Worm (Caenorhabditis elegans) whole organism, L1 larva: Measurements from ENCODE around the gene ZK287.1.

Experiments
- F16B12.6 ChIP-seq: fragments of 150-350 bp; optimal IDR thresholded peaks from 2 replicates; lab custom pipeline; 2014; ENCODE audit warnings: missing biosample characterization, missing genetic modification characterization
- alr-1 ChIP-seq: fragments of 200-800 bp; sonication (Bioruptor generic); optimal IDR thresholded peaks from 2 replicates; lab custom pipeline; 2018; ENCODE audit warnings: borderline replicate concordance, mild to moderate bottlenecking, missing genetic modification characterization, missing compliant biosample characterization
- aly-2 ChIP-seq: fragments of 150-350 bp; optimal IDR thresholded peaks from 2 replicates; lab custom pipeline; 2014; ENCODE audit warnings: missing biosample characterization, missing genetic modification characterization
- ama-1 ChIP-seq: fragments of 150-350 bp; optimal IDR thresholded peaks from 2 replicates; lab custom pipeline; 2014
- ceh-63 ChIP-seq: fragments of 200-800 bp; sonication (Bioruptor generic); optimal IDR thresholded peaks from 2 replicates; lab custom pipeline; 2018; ENCODE audit warnings: mild to moderate bottlenecking, missing genetic modification characterization, missing compliant biosample characterization
- ceh-88 ChIP-seq: fragments of 200-800 bp; sonication (Bioruptor generic); IDR thresholded peaks from 2 replicates; pipeline ENCODE4 v1.3.6; 2022; ENCODE audit warnings: missing genetic modification characterization, missing compliant biosample characterization
- dpl-1 ChIP-seq, 3 experiments: fragments of 150-350 bp in 2 of 3; sonication (generic microtip) in 1 of 3; optimal IDR thresholded peaks; 2 replicates each; lab custom pipeline; 2014 to 2017; ENCODE audit warnings: missing biosample characterization in 3 of 3, missing genetic modification characterization in 3 of 3, missing genetic modification reagents in 3 of 3
- dsc-1 ChIP-seq: sonication (generic microtip); optimal IDR thresholded peaks from 2 replicates; lab custom pipeline; 2016; ENCODE audit warnings: mild to moderate bottlenecking, missing genetic modification characterization, missing compliant biosample characterization
- efl-1 ChIP-seq, 4 experiments: fragments of 150-350 bp; optimal IDR thresholded peaks in 3 of 4; peaks in 1 of 4; 1 replicate in 1 of 4; 2 replicates in 3 of 4; lab custom pipeline; 2014; ENCODE audit warnings: missing biosample characterization in 2 of 4, missing genetic modification characterization in 2 of 4, missing genetic modification reagents in 2 of 4
- egl-27 ChIP-seq, 2 experiments: fragments of 150-350 bp in 1 of 2; sonication (generic microtip); optimal IDR thresholded peaks; 3 replicates each; lab custom pipeline; 2017 to 2018; ENCODE audit warnings: missing biosample characterization in 2 of 2, missing genetic modification characterization in 2 of 2, missing genetic modification reagents in 2 of 2
- elt-2 ChIP-seq: sonication (generic microtip); optimal IDR thresholded peaks from 2 replicates; lab custom pipeline; 2016; ENCODE audit warnings: missing genetic modification characterization, mild to moderate bottlenecking, inconsistent platforms, missing compliant biosample characterization, missing genetic modification reagents
- ets-5 ChIP-seq: fragments of 200-800 bp; sonication (Bioruptor generic); IDR thresholded peaks from 2 replicates; pipeline ENCODE4 v1.3.6; 2022; ENCODE audit warnings: missing genetic modification characterization, missing compliant biosample characterization
- fkh-10 ChIP-seq: sonication (generic microtip); optimal IDR thresholded peaks from 2 replicates; lab custom pipeline; 2017; ENCODE audit warnings: missing biosample characterization, missing genetic modification reagents, missing genetic modification characterization
- fkh-4 ChIP-seq: sonication (generic microtip); optimal IDR thresholded peaks from 2 replicates; lab custom pipeline; 2016; ENCODE audit warnings: missing compliant biosample characterization, missing genetic modification characterization, borderline replicate concordance
- fos-1 ChIP-seq: fragments of 150-350 bp; optimal IDR thresholded peaks from 2 replicates; lab custom pipeline; 2014; ENCODE audit warnings: missing biosample characterization, missing genetic modification characterization
- hlh-4 ChIP-seq: sonication (generic microtip); optimal IDR thresholded peaks from 2 replicates; lab custom pipeline; 2016; ENCODE audit warnings: mild to moderate bottlenecking, missing genetic modification characterization, missing compliant biosample characterization
- hpl-2 ChIP-seq: fragments of 150-350 bp; optimal IDR thresholded peaks from 2 replicates; lab custom pipeline; 2014; ENCODE audit warnings: missing biosample characterization, missing genetic modification reagents, missing genetic modification characterization
- irx-1 ChIP-seq: sonication (generic microtip); optimal IDR thresholded peaks from 2 replicates; lab custom pipeline; 2016; ENCODE audit warnings: missing genetic modification characterization, missing compliant biosample characterization
- isw-1 ChIP-seq: fragments of 200-800 bp; sonication (Bioruptor generic); IDR thresholded peaks from 2 replicates; pipeline ENCODE4 v1.3.6; 2022; ENCODE audit warnings: missing genetic modification characterization, missing compliant biosample characterization
- jun-1 ChIP-seq: fragments of 150-350 bp; optimal IDR thresholded peaks from 2 replicates; lab custom pipeline; 2014; ENCODE audit warnings: missing biosample characterization, missing genetic modification reagents, missing genetic modification characterization
- lin-14 ChIP-seq: fragments of 200-800 bp; sonication (Bioruptor generic); optimal IDR thresholded peaks from 2 replicates; lab custom pipeline; 2018; ENCODE audit warnings: mild to moderate bottlenecking, missing genetic modification characterization, moderate library complexity, missing compliant biosample characterization
- lin-35 ChIP-seq, 2 experiments: fragments of 150-350 bp; optimal IDR thresholded peaks; 2 replicates each; lab custom pipeline; 2014; ENCODE audit warnings: missing biosample characterization in 2 of 2, missing genetic modification characterization in 2 of 2, missing genetic modification reagents in 2 of 2
- lin-39 ChIP-seq: fragments of 150-350 bp; optimal IDR thresholded peaks from 2 replicates; lab custom pipeline; 2014; ENCODE audit warnings: missing biosample characterization, missing genetic modification reagents, missing genetic modification characterization
- lir-3 ChIP-seq: sonication (generic microtip); optimal IDR thresholded peaks from 2 replicates; lab custom pipeline; 2016; ENCODE audit warnings: mild to moderate bottlenecking, missing genetic modification characterization, moderate library complexity, missing compliant biosample characterization; ENCODE audit not compliant: poor library complexity
- mab-9 ChIP-seq: fragments of 200-800 bp; sonication (Bioruptor generic); IDR thresholded peaks from 2 replicates; pipeline ENCODE4 v1.3.6; 2022; ENCODE audit warnings: missing genetic modification reagents, missing genetic modification characterization, missing compliant biosample characterization
- mdl-1 ChIP-seq, 2 experiments: fragments of 150-350 bp; optimal IDR thresholded peaks; 2 replicates each; lab custom pipeline; 2014 to 2017; ENCODE audit warnings: missing biosample characterization in 2 of 2, missing genetic modification characterization in 2 of 2, inconsistent platforms in 1 of 2
- mef-2 ChIP-seq: fragments of 150-350 bp; optimal IDR thresholded peaks from 2 replicates; lab custom pipeline; 2014; ENCODE audit warnings: missing biosample characterization, missing genetic modification characterization
- nhr-12 ChIP-seq: sonication (generic microtip); optimal IDR thresholded peaks from 2 replicates; lab custom pipeline; 2017; ENCODE audit warnings: missing biosample characterization, missing genetic modification characterization
- nhr-19 ChIP-seq: fragments of 200-800 bp; sonication (Bioruptor generic); conservative IDR thresholded peaks from 2 replicates; pipeline ENCODE4 v1.3.6; 2022; ENCODE audit warnings: missing genetic modification characterization, missing compliant biosample characterization
- nhr-20 ChIP-seq: sonication (generic microtip); optimal IDR thresholded peaks from 2 replicates; lab custom pipeline; 2016; ENCODE audit warnings: mild to moderate bottlenecking, missing genetic modification characterization, missing compliant biosample characterization
- nhr-28 ChIP-seq: fragments of 150-350 bp; optimal IDR thresholded peaks from 2 replicates; lab custom pipeline; 2014; ENCODE audit warnings: missing biosample characterization, missing genetic modification characterization
- nhr-71 ChIP-seq: sonication (generic microtip); optimal IDR thresholded peaks from 2 replicates; lab custom pipeline; 2016; ENCODE audit warnings: mild to moderate bottlenecking, missing genetic modification characterization, moderate library complexity, missing compliant biosample characterization
- nhr-76 ChIP-seq: sonication (generic microtip); optimal IDR thresholded peaks from 2 replicates; lab custom pipeline; 2017; ENCODE audit warnings: missing biosample characterization, missing genetic modification characterization
- nhr-77 ChIP-seq: fragments of 150-350 bp; optimal IDR thresholded peaks from 2 replicates; lab custom pipeline; 2014; ENCODE audit warnings: missing biosample characterization, missing genetic modification characterization
- nhr-84 ChIP-seq: sonication (generic microtip); optimal IDR thresholded peaks from 2 replicates; lab custom pipeline; 2017; ENCODE audit warnings: missing biosample characterization, missing genetic modification characterization
- rnt-1 ChIP-seq: sonication (generic microtip); optimal IDR thresholded peaks from 2 replicates; lab custom pipeline; 2016; ENCODE audit warnings: mild to moderate bottlenecking, missing genetic modification characterization, moderate library complexity, missing compliant biosample characterization
- skn-1 ChIP-seq: fragments of 150-350 bp; optimal IDR thresholded peaks from 2 replicates; lab custom pipeline; 2014; ENCODE audit warnings: missing biosample characterization, missing genetic modification characterization
- snpc-4 ChIP-seq: fragments of 150-350 bp; optimal IDR thresholded peaks from 2 replicates; lab custom pipeline; 2014; ENCODE audit warnings: missing biosample characterization, missing genetic modification characterization
- sox-4 ChIP-seq: sonication (generic microtip); optimal IDR thresholded peaks from 2 replicates; lab custom pipeline; 2016; ENCODE audit warnings: missing genetic modification characterization, missing compliant biosample characterization
- sptf-1 ChIP-seq: fragments of 150-350 bp; optimal IDR thresholded peaks from 2 replicates; lab custom pipeline; 2014; ENCODE audit warnings: missing biosample characterization, missing genetic modification characterization
- sup-37 ChIP-seq: fragments of 200-800 bp; sonication (Bioruptor generic); optimal IDR thresholded peaks from 2 replicates; lab custom pipeline; 2018; ENCODE audit warnings: mild to moderate bottlenecking, missing genetic modification characterization, missing compliant biosample characterization
- swsn-7 ChIP-seq: sonication (generic microtip); optimal IDR thresholded peaks from 2 replicates; lab custom pipeline; 2016; ENCODE audit warnings: missing genetic modification characterization, missing compliant biosample characterization
- tbx-2 ChIP-seq: sonication (generic microtip); optimal IDR thresholded peaks from 2 replicates; lab custom pipeline; 2016; ENCODE audit warnings: missing genetic modification characterization, missing compliant biosample characterization
- unc-86 ChIP-seq: sonication (generic microtip); optimal IDR thresholded peaks from 2 replicates; lab custom pipeline; 2016; ENCODE audit warnings: missing genetic modification characterization, missing compliant biosample characterization
- unc-98 ChIP-seq: fragments of 200-800 bp; sonication (Bioruptor generic); IDR thresholded peaks from 2 replicates; pipeline ENCODE4 v1.3.6; 2022; ENCODE audit warnings: missing genetic modification characterization, missing compliant biosample characterization
- xbp-1 ChIP-seq: sonication (generic microtip); optimal IDR thresholded peaks from 2 replicates; lab custom pipeline; 2016; ENCODE audit warnings: missing genetic modification characterization, missing compliant biosample characterization
- zag-1 ChIP-seq: fragments of 150-350 bp; optimal IDR thresholded peaks from 2 replicates; lab custom pipeline; 2014; ENCODE audit warnings: missing biosample characterization, missing genetic modification characterization
- ztf-11 ChIP-seq, 2 experiments: sonication (generic microtip); optimal IDR thresholded peaks; 2 replicates each; lab custom pipeline; 2016 to 2017; ENCODE audit warnings: missing genetic modification characterization in 2 of 2, missing biosample characterization in 1 of 2, missing compliant biosample characterization in 1 of 2

Gene ZK287.1

ce11 chrV:9704399-9704798 lies 37.9 kb downstream of the ZK287.1 start (continued):
- TF ChIP-seq efl-1 (optimal IDR thresholded peaks at IDR 0.05; lab: Kevin White, UChicago): peak; percentile 41 to 55
- peak; percentile 13 to 85 for TF ChIP-seq efl-1 (GFP tag; optimal IDR thresholded peaks at IDR 0.05 in 1 of 2; lab: Kevin White, UChicago)
- no peak for TF ChIP-seq hpl-2 (GFP tag; lab: Kevin White, UChicago)
- TF ChIP-seq rnt-1: no peak
- no peak for TF ChIP-seq nhr-19 (GFP tag; lab: Robert Waterston, UW)
- no peak for TF ChIP-seq ztf-11 (tag; optimal IDR thresholded peaks at IDR 0.05; lab: Kevin White, UChicago)
- TF ChIP-seq zag-1 (tag; lab: Kevin White, UChicago): no peak
- no peak for TF ChIP-seq mab-9 (GFP tag; lab: Robert Waterston, UW)
- no peak for TF ChIP-seq sup-37 (GFP tag; lab: Kevin White, UChicago)
- peak; percentile 26; the same call in 1 of the 2 replicates for TF ChIP-seq isw-1 (GFP tag; lab: Robert Waterston, UW)
- TF ChIP-seq fkh-4 (tag; lab: Kevin White, UChicago): no peak
- TF ChIP-seq nhr-12: no peak
- TF ChIP-seq nhr-84 (tag; lab: Kevin White, UChicago): no peak
- TF ChIP-seq skn-1 (tag; lab: Kevin White, UChicago): peak; percentile 61
- TF ChIP-seq ceh-63 (GFP tag; lab: Kevin White, UChicago): no peak
- no peak for TF ChIP-seq aly-2 (tag; lab: Kevin White, UChicago)
- no peak for TF ChIP-seq nhr-76 (tag; lab: Kevin White, UChicago)
- TF ChIP-seq lin-35 (GFP tag; optimal IDR thresholded peaks at IDR 0.05; lab: Kevin White, UChicago): peak; percentile 35 to 54
- no peak for TF ChIP-seq unc-86
- no peak for TF ChIP-seq unc-98 (GFP tag; lab: Robert Waterston, UW)
- no peak for TF ChIP-seq lin-39
- TF ChIP-seq irx-1 (tag; lab: Kevin White, UChicago): no peak
- no peak for TF ChIP-seq mef-2 (tag; lab: Kevin White, UChicago)
- TF ChIP-seq lin-14: peak; percentile 90
- TF ChIP-seq egl-27 (tag; optimal IDR thresholded peaks at IDR 0.05; lab: Kevin White, UChicago): no peak
- no peak for TF ChIP-seq jun-1
- TF ChIP-seq xbp-1 (tag; lab: Kevin White, UChicago): peak; percentile 20
- no peak for TF ChIP-seq sox-4 (tag; lab: Kevin White, UChicago)
- no peak for TF ChIP-seq lir-3 (tag; lab: Kevin White, UChicago)
- TF ChIP-seq fkh-10 (GFP tag; lab: Kevin White, UChicago): no peak
- TF ChIP-seq dsc-1 (tag; lab: Kevin White, UChicago): no peak
- TF ChIP-seq alr-1 (tag; lab: Kevin White, UChicago): no peak
- TF ChIP-seq nhr-71 (tag; lab: Kevin White, UChicago): peak; percentile 55
- TF ChIP-seq nhr-28 (tag; lab: Kevin White, UChicago): no peak
- no peak for TF ChIP-seq elt-2 (tag; lab: Kevin White, UChicago)
- no peak for TF ChIP-seq F16B12.6 (tag; lab: Kevin White, UChicago)
- TF ChIP-seq fos-1 (tag; lab: Kevin White, UChicago): no peak
- TF ChIP-seq swsn-7 (tag; lab: Kevin White, UChicago): no peak
- TF ChIP-seq ets-5 (GFP tag; lab: Robert Waterston, UW): no peak
- no peak for TF ChIP-seq ceh-88 (GFP tag; lab: Robert Waterston, UW)
- TF ChIP-seq mdl-1 (tag; optimal IDR thresholded peaks at IDR 0.05; lab: Kevin White, UChicago): peak in 1 of 2 experiments; percentile 17
- no peak for TF ChIP-seq nhr-77
- TF ChIP-seq ama-1 (lab: Kevin White, UChicago): no peak
- no peak for TF ChIP-seq tbx-2 (tag; lab: Kevin White, UChicago)

DNA sequence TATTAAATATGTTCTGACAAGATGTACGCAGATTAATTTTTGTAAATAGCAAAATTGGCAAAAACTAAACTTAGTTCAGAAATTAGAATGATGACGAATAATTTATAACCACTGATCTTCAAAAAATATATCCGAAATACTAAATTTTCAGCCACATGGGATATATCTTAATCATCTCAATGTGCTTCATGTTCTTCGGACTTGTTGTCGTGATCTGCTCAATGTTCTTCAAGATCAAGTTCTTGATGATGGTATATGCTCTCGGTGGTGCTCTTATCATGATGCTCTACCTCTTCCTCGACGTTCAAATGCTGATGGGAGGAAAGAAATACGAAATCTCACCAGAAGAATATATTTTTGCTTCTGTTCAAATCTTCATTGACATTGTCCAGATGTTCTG lies 40.1 kb downstream of the ZK287.1 start:
- TF ChIP-seq nhr-20 (tag; lab: Kevin White, UChicago): no peak
- TF ChIP-seq efl-1 (optimal IDR thresholded peaks at IDR 0.05; lab: Kevin White, UChicago): no peak
- TF ChIP-seq efl-1 (GFP tag; optimal IDR thresholded peaks at IDR 0.05 in 1 of 2; lab: Kevin White, UChicago): no peak
- TF ChIP-seq hlh-4 (tag; lab: Kevin White, UChicago): no peak
- no peak for TF ChIP-seq dpl-1 (GFP tag; optimal IDR thresholded peaks at IDR 0.05; lab: Kevin White, UChicago)
- TF ChIP-seq lin-39: no peak
- TF ChIP-seq sup-37 (GFP tag; lab: Kevin White, UChicago): no peak
- TF ChIP-seq sptf-1 (tag; lab: Kevin White, UChicago): no peak
- TF ChIP-seq snpc-4 (tag; lab: Kevin White, UChicago): no peak
- no peak for TF ChIP-seq ama-1 (lab: Kevin White, UChicago)
- no peak for TF ChIP-seq fkh-4 (tag; lab: Kevin White, UChicago)
